Worm (Caenorhabditis elegans): ENCODE measurements around the gene Y67D8C.9.

Gene Y67D8C.9

DNA sequence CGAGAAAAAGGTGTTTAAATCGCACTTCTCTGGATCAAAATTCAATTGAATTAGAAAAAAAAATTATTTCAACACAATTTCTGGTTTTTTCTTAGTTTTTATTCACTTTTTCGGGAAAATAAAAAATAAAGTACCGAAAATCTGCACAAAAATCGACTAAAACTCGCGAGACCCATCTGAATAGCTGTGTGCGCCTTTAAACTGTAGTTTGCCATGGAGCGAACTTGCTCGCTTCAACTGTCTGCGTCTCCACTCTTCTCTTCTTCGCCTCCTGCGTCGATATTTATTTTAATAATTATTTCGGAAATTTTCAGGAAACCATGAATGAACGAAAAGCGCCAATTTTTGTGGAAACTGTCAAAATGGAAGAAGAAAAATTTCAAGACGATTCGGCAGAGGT is 30.9 kb downstream of the Y67D8C.9 start (continued):
- TF ChIP-seq Y67H2A.10 (GFP tag; conservative IDR thresholded peaks at IDR 0.05): no peak
- TF ChIP-seq snpc-4 (GFP tag; optimal IDR thresholded peaks at IDR 0.05): no peak
- TF ChIP-seq snpc-4 (tag; optimal IDR thresholded peaks at IDR 0.05): no peak
- peak; percentile 83 for TF ChIP-seq F33H1.4 (GFP tag; IDR thresholded peaks at IDR 0.05)
- TF ChIP-seq mes-4 (tag; optimal IDR thresholded peaks at IDR 0.05): no peak
- peak; percentile 55; the same call in 1 of the 2 replicates for TF ChIP-seq attf-3 (GFP tag; conservative IDR thresholded peaks at IDR 0.05)
- no peak for TF ChIP-seq akir-1 (GFP tag; optimal IDR thresholded peaks at IDR 0.05)
- no peak for TF ChIP-seq B0336.3 (GFP tag; IDR thresholded peaks at IDR 0.05)
- TF ChIP-seq unc-62 (GFP tag; optimal IDR thresholded peaks at IDR 0.05): no peak
- no peak for TF ChIP-seq mel-28 (tag; optimal IDR thresholded peaks at IDR 0.05; ENCODE audit: borderline replicate concordance)
- TF ChIP-seq ceh-58 (GFP tag; IDR thresholded peaks at IDR 0.05): no peak
- TF ChIP-seq athp-1 (tag; optimal IDR thresholded peaks at IDR 0.05): no peak
- no peak for TF ChIP-seq tlf-1 (GFP tag; optimal IDR thresholded peaks at IDR 0.05)

- TF ChIP-seq madf-8 (GFP tag; conservative IDR thresholded peaks at IDR 0.05) (no peak), attf-6 (GFP tag; IDR thresholded peaks at IDR 0.05) (no peak), lsl-1 (GFP tag; optimal IDR thresholded peaks at IDR 0.05) (no peak), bed-1 (GFP tag; IDR thresholded peaks at IDR 0.05) (no peak), sea-2 (GFP tag; IDR thresholded peaks at IDR 0.05) (no peak), snpc-1.1 (tag; optimal IDR thresholded peaks at IDR 0.05; ENCODE audit: insufficient read depth) (no peak), snpc-4 (GFP tag; optimal IDR thresholded peaks at IDR 0.05) (no peak), snpc-4 (tag; optimal IDR thresholded peaks at IDR 0.05) (no peak), hmg-1.2 (GFP tag; IDR thresholded peaks at IDR 0.05) (peak; percentile 83), rcor-1 (GFP tag; IDR thresholded peaks at IDR 0.05) (no peak), mcd-1 (GFP tag; IDR thresholded peaks at IDR 0.05) (peak; percentile 48; the same call in 1 of the 2 replicates), T07F8.4 (tag; optimal IDR thresholded peaks at IDR 0.05) (no peak), efl-1 (GFP tag; optimal IDR thresholded peaks at IDR 0.05) (no peak), F33H1.4 (GFP tag; IDR thresholded peaks at IDR 0.05) (peak; percentile 34; the same call in 1 of the 2 replicates), mes-4 (tag; optimal IDR thresholded peaks at IDR 0.05) (no peak), B0336.3 (GFP tag; IDR thresholded peaks at IDR 0.05) (no peak), attf-3 (GFP tag; conservative IDR thresholded peaks at IDR 0.05) (no peak), zim-3 (tag; optimal IDR thresholded peaks at IDR 0.05) (no peak), hmg-20 (GFP tag; IDR thresholded peaks at IDR 0.05) (no peak)
Observed at ce11 chrIV:3055320-3055719, 31.4 kb downstream of the Y67D8C.9 start.

DNA sequence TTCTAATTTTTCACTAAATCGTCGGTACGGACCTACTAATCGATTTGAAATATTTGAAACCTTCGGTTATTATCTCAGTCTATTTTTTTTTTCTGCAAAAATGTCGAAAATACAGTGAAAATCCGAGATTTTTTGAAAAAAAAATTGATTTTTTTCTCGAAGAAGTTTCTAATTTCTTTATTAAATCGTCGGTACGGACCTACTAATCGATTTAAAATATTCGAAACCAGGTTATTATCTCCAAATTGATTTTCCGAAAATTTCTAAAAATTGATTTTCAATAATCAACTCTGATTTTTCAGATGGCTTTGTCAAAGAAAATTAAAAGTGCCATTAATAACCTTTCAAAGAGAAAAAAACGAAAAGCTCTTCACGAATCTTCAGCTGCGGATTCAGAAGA is 33.3 kb downstream of the Y67D8C.9 start, which contains the start of gene ivph-3:
TSS of gene ivph-3 (plus strand) at position 301 of the 400 bp plus-strand sequence.
- TF ChIP-seq rec-8 (tag; optimal IDR thresholded peaks at IDR 0.05) (no peak), let-526 (GFP tag; IDR thresholded peaks at IDR 0.05) (no peak), F49E8.2 (tag; optimal IDR thresholded peaks at IDR 0.05; ENCODE audit: insufficient read depth) (no peak), Y95B8A.8 (GFP tag; IDR thresholded peaks at IDR 0.05) (no peak), F22D6.2 (tag; optimal IDR thresholded peaks at IDR 0.05) (no peak), snpc-1.1 (tag; optimal IDR thresholded peaks at IDR 0.05; ENCODE audit: insufficient read depth) (no peak), nhr-90 (tag; optimal IDR thresholded peaks at IDR 0.05) (no peak), B0336.3 (GFP tag; IDR thresholded peaks at IDR 0.05) (no peak), sptf-2 (GFP tag; optimal IDR thresholded peaks at IDR 0.05) (no peak), ekl-4 (GFP tag; IDR thresholded peaks at IDR 0.05) (no peak), cebp-2 (GFP tag; IDR thresholded peaks at IDR 0.05) (no peak), madf-8 (GFP tag; conservative IDR thresholded peaks at IDR 0.05) (no peak), pha-4 (tag; optimal IDR thresholded peaks at IDR 0.05) (no peak)
